Fruit fly (Drosophila melanogaster) whole organism, wandering third instar larva: ENCODE results near the gene Tep2.

Source experiments
- Abd-B ChIP-seq: fragments of >200 bp; optimal IDR thresholded peaks from 2 replicates; lab custom pipeline; 2017; ENCODE audit warnings: missing biosample characterization, missing genetic modification characterization
- CG32264 ChIP-seq: fragments of 200-800 bp; sonication (Bioruptor generic); optimal IDR thresholded peaks from 2 replicates; lab custom pipeline; 2016; ENCODE audit warnings: missing biosample characterization, missing genetic modification characterization
- CG9705 ChIP-seq: fragments of 200-800 bp; sonication (Bioruptor generic); optimal IDR thresholded peaks from 2 replicates; lab custom pipeline; 2018; ENCODE audit warnings: missing biosample characterization, mild to moderate bottlenecking, missing genetic modification characterization
- CrebA ChIP-seq: fragments of 200-800 bp; sonication (Bioruptor generic); optimal IDR thresholded peaks from 2 replicates; lab custom pipeline; 2016; ENCODE audit warnings: missing biosample characterization, mild to moderate bottlenecking, missing genetic modification characterization, borderline replicate concordance
- Dfd ChIP-seq: fragments of >200 bp; optimal IDR thresholded peaks from 2 replicates; lab custom pipeline; 2017; ENCODE audit warnings: missing biosample characterization, missing genetic modification characterization
- Dif ChIP-seq: fragments of 200-275, 200-300 bp; sonication (Bioruptor generic); optimal IDR thresholded peaks from 2 replicates; lab custom pipeline; 2018; ENCODE audit warnings: missing biosample characterization, missing genetic modification characterization; ENCODE audit not compliant: partially characterized antibody
- GATAd ChIP-seq: sonication (Bioruptor generic); optimal IDR thresholded peaks from 2 replicates; lab custom pipeline; 2016; ENCODE audit warnings: missing biosample characterization, missing genetic modification characterization
- Hnf4 ChIP-seq: fragments of 200-800 bp; sonication (Bioruptor generic); optimal IDR thresholded peaks from 2 replicates; lab custom pipeline; 2016; ENCODE audit warnings: missing biosample characterization, mild to moderate bottlenecking, missing genetic modification characterization
- Hr78 ChIP-seq: fragments of >200 bp; optimal IDR thresholded peaks from 2 replicates; lab custom pipeline; 2017; ENCODE audit warnings: missing biosample characterization, missing genetic modification characterization
- Hr83 ChIP-seq: fragments of 200-300 bp; sonication (Bioruptor generic); optimal IDR thresholded peaks from 2 replicates; lab custom pipeline; 2016; ENCODE audit warnings: missing biosample characterization, mild to moderate bottlenecking, missing genetic modification characterization, moderate library complexity; ENCODE audit not compliant: poor library complexity, severe bottlenecking
- Jra ChIP-seq: sonication (Bioruptor generic); optimal IDR thresholded peaks from 2 replicates; lab custom pipeline; 2016; ENCODE audit warnings: missing biosample characterization, missing genetic modification characterization
- Mio ChIP-seq: sonication (Bioruptor generic); optimal IDR thresholded peaks from 2 replicates; lab custom pipeline; 2016; ENCODE audit warnings: missing biosample characterization, missing genetic modification characterization
- OdsH ChIP-seq: fragments of 200-800 bp; sonication (Bioruptor generic); optimal IDR thresholded peaks from 2 replicates; lab custom pipeline; 2016; ENCODE audit warnings: missing biosample characterization, mild to moderate bottlenecking, missing genetic modification characterization
- Rel ChIP-seq, 2 experiments: fragments of 200-800 bp; sonication (Bioruptor generic) in 1 of 2; optimal IDR thresholded peaks; 2 replicates in 1 of 2; 3 replicates in 1 of 2; lab custom pipeline; 2016 to 2019; ENCODE audit warnings: mild to moderate bottlenecking in 2 of 2, missing biosample characterization in 2 of 2, missing genetic modification characterization in 2 of 2, moderate library complexity in 1 of 2
- Sp1 ChIP-seq: fragments of 200-800 bp; sonication (Bioruptor generic); optimal IDR thresholded peaks from 3 replicates; lab custom pipeline; 2019; ENCODE audit warnings: missing biosample characterization, mild to moderate bottlenecking, missing genetic modification characterization, moderate library complexity
- Vsx2 ChIP-seq: fragments of 200-300, 225-300 bp; sonication (Bioruptor generic); optimal IDR thresholded peaks from 2 replicates; lab custom pipeline; 2018; ENCODE audit warnings: missing biosample characterization, missing genetic modification characterization; ENCODE audit not compliant: partially characterized antibody
- br ChIP-seq: fragments of 200-800 bp; sonication (Bioruptor generic); optimal IDR thresholded peaks from 2 replicates; lab custom pipeline; 2016; ENCODE audit warnings: missing biosample characterization, missing genetic modification characterization
- brk ChIP-seq: fragments of 200-800 bp; sonication (Bioruptor generic); optimal IDR thresholded peaks from 2 replicates; lab custom pipeline; 2016; ENCODE audit warnings: missing biosample characterization, mild to moderate bottlenecking, missing genetic modification characterization
- dl ChIP-seq, 2 experiments: fragments of 175-275, 200-275 bp in 1 of 2; fragments of 200-275 bp in 1 of 2; sonication (Bioruptor generic); optimal IDR thresholded peaks; lab custom pipeline; 2018; ENCODE audit warnings: mild to moderate bottlenecking in 2 of 2, missing biosample characterization in 2 of 2, missing genetic modification characterization in 2 of 2, moderate library complexity in 2 of 2; ENCODE audit not compliant: partially characterized antibody in 2 of 2, insufficient read depth in 1 of 2
- dmrt93B ChIP-seq: fragments of 200-800 bp; sonication (Bioruptor generic); optimal IDR thresholded peaks from 2 replicates; lab custom pipeline; 2018; ENCODE audit warnings: missing biosample characterization, mild to moderate bottlenecking, missing genetic modification characterization
- dsf ChIP-seq: sonication (Bioruptor generic); optimal IDR thresholded peaks from 2 replicates; lab custom pipeline; 2016; ENCODE audit warnings: missing biosample characterization, missing genetic modification characterization, borderline replicate concordance
- ey ChIP-seq: fragments of 200-800 bp; sonication (Bioruptor generic); optimal IDR thresholded peaks from 2 replicates; lab custom pipeline; 2016; ENCODE audit warnings: missing biosample characterization, missing genetic modification characterization
- foxo ChIP-seq, 2 experiments: fragments of 200-800 bp; sonication (Bioruptor generic); optimal IDR thresholded peaks; 2 replicates in 1 of 2; 3 replicates in 1 of 2; lab custom pipeline; 2016 to 2017; ENCODE audit warnings: missing biosample characterization in 2 of 2, missing genetic modification characterization in 2 of 2
- fru ChIP-seq: fragments of 200-800 bp; sonication (Bioruptor generic); optimal IDR thresholded peaks from 3 replicates; lab custom pipeline; 2016; ENCODE audit warnings: missing biosample characterization, mild to moderate bottlenecking, missing genetic modification characterization
- h ChIP-seq: fragments of 200-800 bp; sonication (Bioruptor generic); optimal IDR thresholded peaks from 3 replicates; lab custom pipeline; 2016; ENCODE audit warnings: missing biosample characterization, mild to moderate bottlenecking, missing genetic modification characterization
- jim ChIP-seq: fragments of 175-275, 200-325 bp; sonication (Bioruptor generic); optimal IDR thresholded peaks from 2 replicates; lab custom pipeline; 2016; ENCODE audit warnings: missing biosample characterization, mild to moderate bottlenecking, missing genetic modification characterization
- lola ChIP-seq: fragments of >200 bp; optimal IDR thresholded peaks from 2 replicates; lab custom pipeline; 2017; ENCODE audit warnings: missing biosample characterization, missing genetic modification characterization
- pan ChIP-seq: fragments of >200 bp; optimal IDR thresholded peaks from 2 replicates; lab custom pipeline; 2017
- rgr ChIP-seq: fragments of 200-800 bp; sonication (Bioruptor generic); optimal IDR thresholded peaks from 3 replicates; lab custom pipeline; 2016; ENCODE audit warnings: missing biosample characterization, mild to moderate bottlenecking, missing genetic modification characterization
- sage ChIP-seq: fragments of 200-800 bp; sonication (Bioruptor generic); optimal IDR thresholded peaks from 2 replicates; lab custom pipeline; 2016; ENCODE audit warnings: missing biosample characterization, mild to moderate bottlenecking, missing genetic modification characterization
- sv ChIP-seq: fragments of 200-800 bp; sonication (Bioruptor generic); optimal IDR thresholded peaks from 3 replicates; lab custom pipeline; 2016; ENCODE audit warnings: missing biosample characterization, missing genetic modification characterization
- usp ChIP-seq: fragments of >200 bp; optimal IDR thresholded peaks from 2 replicates; lab custom pipeline; 2017; ENCODE audit warnings: missing biosample characterization, missing genetic modification characterization
- woc ChIP-seq: sonication (Bioruptor generic); optimal IDR thresholded peaks from 2 replicates; lab custom pipeline; 2016; ENCODE audit warnings: missing biosample characterization, mild to moderate bottlenecking, missing genetic modification characterization

Gene Tep2

DNA sequence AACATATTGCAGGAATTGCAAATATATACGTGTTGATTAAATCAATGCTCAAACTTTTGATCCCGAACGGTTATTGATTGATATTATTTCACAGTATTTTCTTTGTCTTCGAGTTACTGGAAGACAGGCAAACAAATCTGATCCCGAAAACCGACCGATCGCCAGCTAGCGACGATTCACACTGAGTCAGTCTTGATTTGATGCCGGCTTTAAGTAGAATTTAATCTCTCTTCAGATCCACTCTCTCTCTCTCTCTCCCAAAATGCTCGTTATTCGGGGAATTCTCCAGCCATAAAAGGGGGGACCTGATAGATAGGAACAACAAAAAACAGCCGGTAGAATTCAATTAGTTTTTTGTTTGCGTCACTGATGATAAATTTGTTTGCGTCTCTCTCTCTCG lies at the start of gene Tep2:
TSS of gene Tep2 (minus strand) at position 185 of the 400 bp plus-strand sequence.
- TF ChIP-seq GATAd (GFP tag; lab: Kevin White, UChicago) (no peak), rgr (GFP tag; lab: Kevin White, UChicago) (peak; percentile 36), fru (GFP tag; lab: Kevin White, UChicago) (peak; percentile 43), Vsx2 (GFP tag; lab: Kevin White, UChicago) (no peak), Dif (GFP tag; lab: Kevin White, UChicago) (peak; percentile 71), OdsH (GFP tag; lab: Kevin White, UChicago) (no peak), woc (GFP tag; lab: Kevin White, UChicago) (no peak), Hr83 (GFP tag; lab: Kevin White, UChicago) (peak; percentile 2), Abd-B (GFP tag; lab: Kevin White, UChicago) (no peak), h (GFP tag; lab: Kevin White, UChicago) (peak; percentile 26), foxo (GFP tag; optimal IDR thresholded peaks at IDR 0.05; lab: Kevin White, UChicago) (no peak), Rel (GFP tag; optimal IDR thresholded peaks at IDR 0.05; lab: Kevin White, UChicago) (no peak), Rel (tag; optimal IDR thresholded peaks at IDR 0.05; lab: Kevin White, UChicago) (peak; percentile 96), brk (GFP tag; lab: Kevin White, UChicago) (no peak), Jra (GFP tag; lab: Kevin White, UChicago) (peak; percentile 58), dl (GFP tag; optimal IDR thresholded peaks at IDR 0.05; lab: Kevin White, UChicago; ENCODE audit: insufficient read depth in 1 of 2, partially characterized antibody in 2 of 2) (peak; percentile 47 to 58), Mio (GFP tag; lab: Kevin White, UChicago) (no peak), Sp1 (no peak), jim (GFP tag; lab: Kevin White, UChicago) (no peak)

DNA sequence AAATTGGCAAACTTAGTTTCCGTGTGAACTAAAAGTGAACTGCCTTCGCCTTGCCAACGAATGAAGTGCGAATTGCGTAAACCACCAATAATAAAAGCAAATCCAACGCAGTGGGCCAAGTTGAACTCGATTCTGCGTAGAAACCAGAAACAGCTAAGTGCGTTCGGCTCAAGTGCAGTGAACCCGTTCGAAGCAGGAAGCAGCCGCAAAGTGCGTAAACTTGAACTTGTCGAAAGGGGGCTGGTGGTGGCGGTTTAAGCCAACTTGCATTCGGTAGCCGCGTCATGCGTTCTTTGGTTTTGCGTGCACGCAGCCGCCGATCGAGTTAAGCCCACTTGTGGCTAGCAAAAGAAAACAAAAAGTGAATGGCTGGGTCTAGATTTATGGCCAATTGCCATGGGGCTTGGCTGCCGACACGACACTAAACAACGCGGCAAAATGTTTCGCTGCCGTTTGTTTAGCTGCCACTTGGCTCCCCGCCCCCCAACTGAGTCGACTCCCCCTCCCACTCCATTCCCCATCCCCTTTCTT lies 49.3 kb upstream of the Tep2 start:
- TF ChIP-seq ey (GFP tag; lab: Kevin White, UChicago), result no peak
- TF ChIP-seq br (GFP tag; lab: Kevin White, UChicago), result no peak
- TF ChIP-seq lola (GFP tag; lab: Kevin White, UChicago), result no peak
- TF ChIP-seq jim (GFP tag; lab: Kevin White, UChicago), result no peak
- no peak for TF ChIP-seq dmrt93B (GFP tag; lab: Kevin White, UChicago)
- TF ChIP-seq Dfd (GFP tag; lab: Kevin White, UChicago), result no peak
- TF ChIP-seq CrebA, result no peak
- TF ChIP-seq Mio (GFP tag; lab: Kevin White, UChicago), result no peak
- no peak for TF ChIP-seq CG9705 (GFP tag; lab: Kevin White, UChicago)
- TF ChIP-seq woc (GFP tag; lab: Kevin White, UChicago), result no peak
- TF ChIP-seq CG32264, result no peak
- no peak for TF ChIP-seq Hr78 (GFP tag; lab: Kevin White, UChicago)

DNA sequence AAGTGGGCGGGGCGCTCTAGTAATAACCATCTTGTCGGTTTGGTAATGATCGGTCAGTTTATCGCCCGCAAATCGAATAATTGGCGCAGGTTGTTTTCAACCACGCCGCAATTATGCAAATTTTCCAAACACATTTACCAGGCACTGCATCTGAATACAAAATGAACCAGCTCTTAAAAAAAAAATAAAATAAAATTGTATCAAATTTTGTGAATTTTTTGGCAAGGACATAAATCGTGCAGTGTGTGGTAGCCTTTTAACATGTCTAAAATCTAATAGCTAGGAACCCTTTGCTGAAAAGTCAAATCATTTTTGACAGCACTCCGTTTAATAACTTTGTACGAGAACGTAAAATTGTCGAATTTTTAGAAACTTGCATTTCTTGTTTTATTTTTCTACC lies 45.6 kb upstream of the Tep2 start, which contains the start of gene ATPsynGL:
TSS of gene ATPsynGL (plus strand) at position 301 of the 400 bp plus-strand sequence.
- TF ChIP-seq foxo (GFP tag; optimal IDR thresholded peaks at IDR 0.05; lab: Kevin White, UChicago) (no peak), pan (lab: Kevin White, UChicago) (no peak), Vsx2 (GFP tag; lab: Kevin White, UChicago) (no peak), Dif (GFP tag; lab: Kevin White, UChicago) (no peak), Mio (GFP tag; lab: Kevin White, UChicago) (no peak), dmrt93B (GFP tag; lab: Kevin White, UChicago) (no peak), jim (GFP tag; lab: Kevin White, UChicago) (no peak), CG9705 (GFP tag; lab: Kevin White, UChicago) (no peak)

DNA sequence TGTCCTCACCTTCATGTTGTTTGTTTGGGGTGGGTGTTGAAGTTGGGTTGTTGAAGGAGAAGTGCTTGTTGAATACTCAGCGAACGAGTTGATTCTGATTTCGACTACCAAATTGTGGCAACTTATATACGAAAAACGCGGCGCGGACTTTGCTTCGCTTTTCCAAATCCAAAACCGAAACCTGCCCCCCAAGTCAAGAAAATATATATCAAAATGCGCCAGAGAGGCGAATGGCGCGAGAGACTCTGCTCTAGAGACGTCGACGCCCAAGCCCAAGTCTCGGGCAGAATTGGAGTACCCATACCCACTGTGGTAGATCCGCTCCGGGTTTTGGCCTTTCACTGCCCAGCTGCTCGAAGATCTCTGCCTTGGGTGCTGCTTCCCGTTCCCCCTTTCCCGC lies 43.3 kb upstream of the Tep2 start, which contains the start of gene CG7214:
TSS of gene CG7214 (minus strand) at position 101 of the 400 bp plus-strand sequence.
- no peak for TF ChIP-seq pan (lab: Kevin White, UChicago)
- no peak for TF ChIP-seq foxo (GFP tag; optimal IDR thresholded peaks at IDR 0.05; lab: Kevin White, UChicago)
- no peak for TF ChIP-seq usp (GFP tag; lab: Kevin White, UChicago)
- no peak for TF ChIP-seq fru (GFP tag; lab: Kevin White, UChicago)
- no peak for TF ChIP-seq Sp1
- TF ChIP-seq ey (GFP tag; lab: Kevin White, UChicago), result no peak
- no peak for TF ChIP-seq Hr78 (GFP tag; lab: Kevin White, UChicago)
- no peak for TF ChIP-seq sage (GFP tag; lab: Kevin White, UChicago)
- no peak for TF ChIP-seq lola (GFP tag; lab: Kevin White, UChicago)
- no peak for TF ChIP-seq brk (GFP tag; lab: Kevin White, UChicago)
- TF ChIP-seq GATAd (GFP tag; lab: Kevin White, UChicago), result no peak
- no peak for TF ChIP-seq dsf
- no peak for TF ChIP-seq sv (GFP tag; lab: Kevin White, UChicago)
- no peak for TF ChIP-seq jim (GFP tag; lab: Kevin White, UChicago)
- no peak for TF ChIP-seq Hnf4 (GFP tag; lab: Kevin White, UChicago)
